Fruit fly (Drosophila melanogaster): ENCODE data around the gene CG15747.
A peak's percentile ranks its signal among the peaks of the same experiment; 100 is the strongest.

CG15747 gene

dm6 chrX:13319376-13319883, 18.7 kb upstream of the CG15747 start (continued):
- TF ChIP-seq nau (GFP tag; optimal IDR thresholded peaks at IDR 0.05) (no peak), phol (tag; optimal IDR thresholded peaks at IDR 0.05) (peak; percentile 22), CG18619 (GFP tag; optimal IDR thresholded peaks at IDR 0.05) (no peak), CG12659 (GFP tag; optimal IDR thresholded peaks at IDR 0.05) (peak; percentile 38), Atf-2 (GFP tag; optimal IDR thresholded peaks at IDR 0.05) (no peak), cato (GFP tag; optimal IDR thresholded peaks at IDR 0.05; ENCODE audit: borderline replicate concordance) (no peak), scrt (GFP tag; optimal IDR thresholded peaks at IDR 0.05) (peak; percentile 8), gro (GFP tag; optimal IDR thresholded peaks at IDR 0.05) (no peak), CG6175 (GFP tag; IDR thresholded peaks at IDR 0.05) (no peak), CG3163 (GFP tag; optimal IDR thresholded peaks at IDR 0.05) (no peak), NK7.1 (GFP tag; optimal IDR thresholded peaks at IDR 0.05) (no peak), unc-4 (GFP tag; IDR thresholded peaks at IDR 0.05; ENCODE audit: partially characterized antibody) (no peak), pb (GFP tag; optimal IDR thresholded peaks at IDR 0.05) (no peak), slbo (GFP tag; IDR thresholded peaks at IDR 0.05) (peak; percentile 29; the same call in 1 of the 2 replicates), bigmax (GFP tag; optimal IDR thresholded peaks at IDR 0.05) (no peak), CG4617 (GFP tag; optimal IDR thresholded peaks at IDR 0.05; ENCODE audit: borderline replicate concordance) (no peak), CG15696 (tag; optimal IDR thresholded peaks at IDR 0.05) (no peak), CG15073 (GFP tag; optimal IDR thresholded peaks at IDR 0.05) (no peak), CG6854 (GFP tag; optimal IDR thresholded peaks at IDR 0.05) (peak; percentile 29), Side (GFP tag; optimal IDR thresholded peaks at IDR 0.05) (no peak), CG12942 (GFP tag; optimal IDR thresholded peaks at IDR 0.05) (no peak), Tbp (GFP tag; optimal IDR thresholded peaks at IDR 0.05) (no peak), chinmo (GFP tag; IDR thresholded peaks at IDR 0.05; ENCODE audit: partially characterized antibody) (no peak), CG7357 (GFP tag; IDR thresholded peaks at IDR 0.05) (no peak), gcm (GFP tag; optimal IDR thresholded peaks at IDR 0.05) (peak; percentile 23), tin (GFP tag; optimal IDR thresholded peaks at IDR 0.05) (no peak), H2.0 (GFP tag; IDR thresholded peaks at IDR 0.05) (no peak), CG16813 (GFP tag; IDR thresholded peaks at IDR 0.05; ENCODE audit: partially characterized antibody) (no peak), lab (GFP tag; optimal IDR thresholded peaks at IDR 0.05) (peak; percentile 60), CG8290 (GFP tag; optimal IDR thresholded peaks at IDR 0.05) (no peak), CG8290 (tag; optimal IDR thresholded peaks at IDR 0.05) (no peak), pnt (GFP tag; optimal IDR thresholded peaks at IDR 0.05) (no peak), Scr (GFP tag; IDR thresholded peaks at IDR 0.05; ENCODE audit: partially characterized antibody) (no peak), nerfin-1 (tag; optimal IDR thresholded peaks at IDR 0.05) (no peak), CG11696 (GFP tag; IDR thresholded peaks at IDR 0.05) (no peak), usp (GFP tag; optimal IDR thresholded peaks at IDR 0.05) (no peak), CG2129 (GFP tag; IDR thresholded peaks at IDR 0.05; ENCODE audit: partially characterized antibody) (no peak), insv (GFP tag; optimal IDR thresholded peaks at IDR 0.05) (no peak), sima (GFP tag; optimal IDR thresholded peaks at IDR 0.05) (no peak), CG16779 (GFP tag; IDR thresholded peaks at IDR 0.05) (no peak), en (GFP tag; optimal IDR thresholded peaks at IDR 0.05) (no peak), CG8924 (tag; optimal IDR thresholded peaks at IDR 0.05) (peak; percentile 29), Dek (tag; optimal IDR thresholded peaks at IDR 0.05) (peak; percentile 62), tx (GFP tag; optimal IDR thresholded peaks at IDR 0.05) (no peak), CG18011 (GFP tag; optimal IDR thresholded peaks at IDR 0.05) (no peak), CrebB (tag; optimal IDR thresholded peaks at IDR 0.05) (no peak), Sox100B (GFP tag; optimal IDR thresholded peaks at IDR 0.05) (peak; percentile 65), Hr51 (GFP tag; optimal IDR thresholded peaks at IDR 0.05) (peak in 1 of 2 experiments; percentile 58), Hand (GFP tag; optimal IDR thresholded peaks at IDR 0.05) (peak; percentile 27), CG17612 (GFP tag; IDR thresholded peaks at IDR 0.05) (no peak), HLH3B (GFP tag; IDR thresholded peaks at IDR 0.05) (no peak)
